Worm (Caenorhabditis elegans): ENCODE results near the gene fbxb-84.

DNA sequence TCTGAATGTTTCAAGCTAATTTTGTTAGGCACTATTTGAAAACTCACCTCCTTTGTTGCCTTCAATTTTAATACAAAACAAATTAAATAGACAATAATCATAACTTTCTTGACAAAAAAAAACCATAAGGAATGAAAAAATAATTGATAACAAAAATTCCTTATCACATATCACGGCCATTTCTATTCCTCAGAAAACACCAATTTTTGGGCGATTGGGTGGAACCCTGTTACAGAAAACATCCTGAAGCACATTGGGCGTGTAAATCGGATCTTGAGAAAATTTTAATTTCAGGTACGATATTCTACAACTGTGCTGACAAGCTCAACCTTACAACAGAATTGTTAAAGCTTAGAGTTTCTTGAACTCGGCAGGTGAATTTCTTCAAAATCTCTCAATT, 18.5 kb upstream of the fbxb-84 start, which contains the start of gene F40G9.8:
- TF ChIP-seq nhr-6 (tag; optimal IDR thresholded peaks at IDR 0.05) (no peak), unc-130 (GFP tag; optimal IDR thresholded peaks at IDR 0.05) (no peak)
